Worm (Caenorhabditis elegans) whole organism, late embryonic: ENCODE measurements around the gene R13A1.5.

Experiments used
- pat-9 ChIP-seq: fragments of 200-800 bp; sonication (Bioruptor generic); optimal IDR thresholded peaks from 2 replicates; lab custom pipeline; 2018; ENCODE audit warnings: mild to moderate bottlenecking, missing genetic modification characterization, moderate library complexity, missing compliant biosample characterization
- pha-4 ChIP-seq: fragments of 150-350 bp; optimal IDR thresholded peaks from 2 replicates; lab custom pipeline; 2018; ENCODE audit warnings: missing biosample characterization, missing genetic modification reagents, missing genetic modification characterization

DNA sequence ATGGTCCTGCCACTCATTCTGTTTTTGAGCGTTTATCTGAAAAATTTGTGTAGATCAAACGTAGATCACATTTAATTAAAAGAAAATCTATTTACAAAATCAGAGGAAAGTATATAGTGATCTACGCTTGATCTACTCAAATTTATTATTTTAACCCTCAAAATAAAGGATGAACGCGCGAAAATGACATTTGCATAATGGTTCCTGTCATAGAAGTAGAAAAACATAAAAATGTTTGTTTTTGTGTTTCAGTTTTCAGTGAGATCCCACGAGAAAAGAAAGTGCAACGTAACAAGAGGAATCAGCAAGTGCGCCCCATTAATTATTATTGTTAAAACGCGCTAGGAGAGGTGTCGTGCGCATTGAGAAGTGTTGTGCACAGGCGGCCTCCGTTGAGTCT, 19.7 kb upstream of the R13A1.5 start:
- TF ChIP-seq pat-9 (tag; lab: Kevin White, UChicago) (no peak), pha-4 (tag; lab: Kevin White, UChicago) (no peak)
